Fruit fly (Drosophila melanogaster): ENCODE results near the gene Cont.

The Cont gene

dm6 chr3R:4402884-4403705 is 22.0 kb downstream of the Cont start, which contains the start of gene lost:
TSS of gene lost (plus strand) at chr3R:4403076.
- TF ChIP-seq ttk (optimal IDR thresholded peaks at IDR 0.05) (no peak), h (optimal IDR thresholded peaks at IDR 0.05) (no peak), psq (optimal IDR thresholded peaks at IDR 0.05) (no peak), insv (optimal IDR thresholded peaks at IDR 0.05) (no peak), Myc (optimal IDR thresholded peaks at IDR 0.05) (no peak), Sin3A (optimal IDR thresholded peaks at IDR 0.05) (no peak)

DNA sequence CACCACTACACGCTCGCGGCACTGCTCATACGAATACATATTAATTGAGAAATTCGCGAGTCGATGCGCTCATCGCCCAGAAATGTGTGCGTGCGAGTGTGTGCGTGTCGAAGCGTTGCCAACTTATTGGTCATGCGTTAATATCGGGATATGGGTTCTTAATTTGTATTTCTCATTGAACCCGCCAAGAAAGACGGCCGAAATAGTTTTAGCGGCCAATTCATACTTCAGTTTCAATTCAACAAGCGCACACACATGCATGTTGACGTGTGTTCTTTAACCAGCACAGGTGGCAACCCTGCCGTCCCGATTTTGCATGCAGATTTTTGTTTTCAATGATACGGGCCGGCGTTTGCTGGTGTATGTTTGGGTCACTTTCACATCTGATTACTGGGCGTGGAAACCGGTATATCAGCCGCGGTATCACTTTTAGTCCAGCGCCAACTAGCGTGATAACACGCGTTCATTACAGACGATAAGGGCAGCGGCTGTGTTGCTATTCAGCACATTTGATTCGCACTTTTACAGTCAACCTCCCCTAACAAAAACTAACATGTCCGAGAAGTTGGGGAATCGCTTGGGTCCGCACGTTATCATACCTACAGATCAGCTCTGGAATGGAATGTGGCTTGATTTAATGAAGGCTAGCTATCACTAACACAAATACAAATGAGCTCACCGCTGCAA is 22.7 kb downstream of the Cont start:
- TF ChIP-seq ttk (optimal IDR thresholded peaks at IDR 0.05) (no peak), Myc (optimal IDR thresholded peaks at IDR 0.05) (no peak), Sin3A (optimal IDR thresholded peaks at IDR 0.05) (no peak), insv (optimal IDR thresholded peaks at IDR 0.05) (no peak), h (optimal IDR thresholded peaks at IDR 0.05) (no peak), psq (optimal IDR thresholded peaks at IDR 0.05) (no peak)

- TF ChIP-seq h (optimal IDR thresholded peaks at IDR 0.05) (no peak), Sin3A (optimal IDR thresholded peaks at IDR 0.05) (no peak), ttk (optimal IDR thresholded peaks at IDR 0.05) (no peak), insv (optimal IDR thresholded peaks at IDR 0.05) (no peak), psq (optimal IDR thresholded peaks at IDR 0.05) (no peak), Myc (optimal IDR thresholded peaks at IDR 0.05) (no peak)
Measured at dm6 chr3R:4407325-4407724, 26.2 kb downstream of the Cont start.

- no peak for TF ChIP-seq psq (optimal IDR thresholded peaks at IDR 0.05)
- TF ChIP-seq Myc (optimal IDR thresholded peaks at IDR 0.05), result no peak
Measured at dm6 chr3R:4416138-4416537, 35.0 kb downstream of the Cont start, which contains the start of gene CG31528. TSS of gene CG31528 (plus strand) at chr3R:4416438.

DNA sequence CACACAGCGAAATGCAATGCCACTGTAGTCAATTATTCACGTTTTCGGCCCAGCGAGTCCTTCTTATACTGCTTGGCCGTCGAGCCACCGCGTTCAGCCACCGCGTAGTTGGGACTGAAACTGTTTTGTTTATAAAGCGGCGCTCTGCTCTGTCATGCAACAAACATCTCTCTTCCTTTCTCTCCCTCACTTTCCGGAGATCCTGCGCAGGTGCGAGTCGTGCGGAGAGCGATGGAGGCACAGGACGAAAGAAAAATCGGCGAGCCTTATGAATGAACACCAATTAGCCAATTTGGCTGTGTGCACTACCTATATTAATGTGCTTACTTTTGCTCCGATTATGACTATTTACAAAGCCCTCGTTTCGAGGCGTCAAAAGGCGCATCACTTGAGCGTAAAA is 38.4 kb downstream of the Cont start, which contains the start of gene CG32944:
Gene CG32944, minus strand, starts transcription at position 97 of the 400 bp plus-strand sequence.
- TF ChIP-seq psq (optimal IDR thresholded peaks at IDR 0.05) (no peak), Myc (optimal IDR thresholded peaks at IDR 0.05) (no peak)

- TF ChIP-seq Sin3A (optimal IDR thresholded peaks at IDR 0.05), result no peak
- TF ChIP-seq h (optimal IDR thresholded peaks at IDR 0.05), result no peak
- TF ChIP-seq Myc (optimal IDR thresholded peaks at IDR 0.05), result no peak
- TF ChIP-seq ttk (optimal IDR thresholded peaks at IDR 0.05), result no peak
- TF ChIP-seq psq (optimal IDR thresholded peaks at IDR 0.05), result no peak
- no peak for TF ChIP-seq insv (optimal IDR thresholded peaks at IDR 0.05)
Measured at dm6 chr3R:4426730-4427129, 45.6 kb downstream of the Cont start, which contains the start of gene CG31525. TSS of gene CG31525 (plus strand) at chr3R:4427030.

DNA sequence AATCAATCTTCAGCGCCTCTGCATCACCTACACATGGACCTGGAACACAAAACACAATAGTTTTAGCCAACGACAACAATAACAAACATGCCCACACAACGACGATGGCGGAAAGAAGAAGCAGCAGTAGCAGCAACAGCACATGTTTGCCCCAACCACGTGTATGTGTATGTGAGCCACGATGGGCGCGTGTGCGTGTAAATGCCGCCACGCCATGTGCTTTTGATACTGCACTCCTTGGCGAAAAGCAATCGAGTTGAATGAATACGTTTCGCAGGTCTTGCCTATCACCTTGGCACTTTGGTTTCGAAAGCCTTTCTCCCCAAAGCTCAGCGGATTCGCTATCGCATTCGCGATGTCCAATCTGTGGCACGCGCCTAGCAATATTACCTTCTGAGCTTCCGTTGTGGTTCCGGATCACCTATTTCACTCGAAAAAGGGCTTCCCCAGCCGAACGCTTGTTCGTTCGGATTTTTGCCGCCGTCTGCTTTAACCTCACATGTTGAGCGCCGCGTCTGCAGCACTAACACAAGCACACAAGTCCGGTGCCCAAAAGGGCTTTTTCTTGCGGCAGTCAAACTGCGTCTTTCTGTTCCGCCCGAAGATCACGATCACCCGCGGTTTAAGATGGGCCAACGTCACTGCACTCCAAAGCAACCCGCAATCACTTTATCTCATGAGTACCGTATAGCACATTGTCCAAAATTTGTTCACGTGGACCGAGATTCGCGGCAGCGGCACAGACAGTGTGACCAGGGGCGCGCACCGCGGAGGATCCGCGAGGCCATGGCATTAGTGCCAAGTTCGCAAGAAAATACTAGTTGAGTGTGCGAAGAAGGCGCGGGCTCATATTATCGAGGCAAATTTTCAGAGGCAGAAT is 47.7 kb downstream of the Cont start, which contains the start of gene srl:
Gene srl, minus strand, starts transcription at position 751 of the 880 bp plus-strand sequence.
- no peak for TF ChIP-seq psq (optimal IDR thresholded peaks at IDR 0.05)
- no peak for TF ChIP-seq Sin3A (optimal IDR thresholded peaks at IDR 0.05)
- no peak for TF ChIP-seq insv (optimal IDR thresholded peaks at IDR 0.05)
- no peak for TF ChIP-seq ttk (optimal IDR thresholded peaks at IDR 0.05)
- no peak for TF ChIP-seq Myc (optimal IDR thresholded peaks at IDR 0.05)
- no peak for TF ChIP-seq h (optimal IDR thresholded peaks at IDR 0.05)

DNA sequence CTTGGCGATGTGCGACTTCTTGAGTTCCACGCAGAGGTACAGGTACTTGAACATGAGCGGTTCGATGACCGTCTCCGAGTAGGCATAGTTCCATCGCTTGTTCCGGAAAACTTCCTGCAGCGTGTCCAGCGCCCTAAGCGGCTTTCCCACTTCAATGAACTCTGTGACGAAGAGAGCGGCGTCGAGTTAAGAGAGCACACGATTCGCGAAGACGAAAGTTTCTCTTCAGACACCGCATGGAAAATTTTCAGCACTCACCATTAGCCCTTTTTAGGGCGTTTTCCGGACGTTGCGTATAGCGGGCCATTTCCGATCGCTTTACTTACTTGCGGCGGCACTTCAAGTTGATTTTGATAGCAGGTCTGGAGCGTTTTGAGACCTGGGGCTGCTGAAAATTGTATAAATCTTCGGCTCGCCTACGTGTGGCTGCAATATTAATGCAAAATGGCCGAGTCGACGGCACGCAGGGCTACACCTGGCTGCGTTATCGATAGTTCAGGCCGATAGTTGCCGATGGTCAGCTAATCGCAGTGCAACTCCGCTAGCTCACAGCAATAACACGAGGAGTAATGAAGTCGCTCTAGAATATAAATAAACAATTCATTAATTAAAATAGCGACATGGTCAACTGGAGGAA is 52.5 kb downstream of the Cont start, which contains the start of the genes eIF3a and CG1074:
Gene eIF3a, minus strand, starts transcription at position 455 of the 637 bp plus-strand sequence.
Gene CG1074, plus strand, starts transcription at position 525 of the 637 bp plus-strand sequence.
- no peak for TF ChIP-seq h (optimal IDR thresholded peaks at IDR 0.05)
- no peak for TF ChIP-seq Sin3A (optimal IDR thresholded peaks at IDR 0.05)
- no peak for TF ChIP-seq ttk (optimal IDR thresholded peaks at IDR 0.05)
- no peak for TF ChIP-seq insv (optimal IDR thresholded peaks at IDR 0.05)
- no peak for TF ChIP-seq Myc (optimal IDR thresholded peaks at IDR 0.05)
- TF ChIP-seq psq (optimal IDR thresholded peaks at IDR 0.05), result no peak

All from Kc167 (cell line).